Fruit fly (Drosophila melanogaster) whole organism, embryonic: ENCODE measurements around the gene CG16736.

Source experiments
- CG10209 ChIP-seq: fragments of 200-800 bp; sonication (Bioruptor generic); optimal IDR thresholded peaks from 3 replicates; lab custom pipeline; 2017; ENCODE audit warnings: missing biosample characterization, mild to moderate bottlenecking, missing genetic modification characterization, missing genetic modification reagents
- CG13287 ChIP-seq: fragments of 200-800 bp; sonication (Bioruptor generic); IDR thresholded peaks from 2 replicates; pipeline ENCODE4 v1.3.6; 2022; ENCODE audit warnings: missing biosample characterization, missing genetic modification characterization; ENCODE audit not compliant: partially characterized antibody
- CG14965 ChIP-seq: fragments of 200-800 bp; sonication (Bioruptor generic); optimal IDR thresholded peaks from 2 replicates; lab custom pipeline; 2016; ENCODE audit warnings: missing biosample characterization, missing genetic modification characterization, borderline replicate concordance
- CG15269 ChIP-seq: fragments of 200-800 bp; sonication (Bioruptor generic); optimal IDR thresholded peaks from 2 replicates; lab custom pipeline; 2018; ENCODE audit warnings: missing biosample characterization, mild to moderate bottlenecking, missing genetic modification characterization, moderate library complexity
- CG1602 ChIP-seq: fragments of 200-800 bp; sonication (Bioruptor generic); optimal IDR thresholded peaks from 3 replicates; lab custom pipeline; 2016; ENCODE audit warnings: missing biosample characterization, missing genetic modification characterization
- CG16779 ChIP-seq: fragments of 200-800 bp; sonication (Bioruptor generic); IDR thresholded peaks from 2 replicates; pipeline ENCODE4 v1.3.6; 2022; ENCODE audit warnings: missing biosample characterization, missing genetic modification characterization
- CG17829 ChIP-seq: fragments of 200-800 bp; optimal IDR thresholded peaks from 2 replicates; lab custom pipeline; 2019; ENCODE audit warnings: missing biosample characterization, mild to moderate bottlenecking, missing genetic modification characterization, moderate library complexity
- CG1792 ChIP-seq: fragments of 200-800 bp; sonication (Bioruptor generic); optimal IDR thresholded peaks from 2 replicates; lab custom pipeline; 2016; ENCODE audit warnings: missing biosample characterization, missing genetic modification characterization
- CG18011 ChIP-seq: fragments of 200-800 bp; sonication (Bioruptor generic); optimal IDR thresholded peaks from 2 replicates; lab custom pipeline; 2017; ENCODE audit warnings: missing biosample characterization, missing genetic modification characterization, mild to moderate bottlenecking, moderate library complexity, missing genotype
- CG2875 ChIP-seq: fragments of 200-800 bp; sonication (Bioruptor generic); optimal IDR thresholded peaks from 2 replicates; lab custom pipeline; 2017; ENCODE audit warnings: missing biosample characterization, mild to moderate bottlenecking, missing genetic modification characterization, missing genetic modification reagents
- CG32767 ChIP-seq: fragments of 200-800 bp; sonication (Bioruptor generic); IDR thresholded peaks from 2 replicates; pipeline ENCODE4 v1.3.6; 2022; ENCODE audit warnings: missing biosample characterization, missing genetic modification characterization
- CG3281 ChIP-seq: fragments of 200-800 bp; sonication (Bioruptor generic); optimal IDR thresholded peaks from 3 replicates; lab custom pipeline; 2017; ENCODE audit warnings: missing biosample characterization, mild to moderate bottlenecking, missing genetic modification characterization
- CG4282 ChIP-seq: fragments of 200-800 bp; sonication (Bioruptor generic); optimal IDR thresholded peaks from 2 replicates; lab custom pipeline; 2016; ENCODE audit warnings: missing biosample characterization, missing genetic modification characterization
- CG4360 ChIP-seq: fragments of 200-800 bp; sonication (Bioruptor generic); IDR thresholded peaks from 2 replicates; pipeline ENCODE4 v1.3.6; 2022; ENCODE audit warnings: missing biosample characterization, missing genetic modification characterization
- CG6765 ChIP-seq: fragments of 200-800 bp; sonication (Bioruptor generic); optimal IDR thresholded peaks from 3 replicates; lab custom pipeline; 2017; ENCODE audit warnings: missing biosample characterization, mild to moderate bottlenecking, missing genetic modification characterization
- CG9727 ChIP-seq: fragments of 200-800 bp; sonication (Bioruptor generic); optimal IDR thresholded peaks from 3 replicates; lab custom pipeline; 2017; ENCODE audit warnings: missing biosample characterization, mild to moderate bottlenecking, missing genetic modification characterization
- CG9932 ChIP-seq: fragments of 200-800 bp; sonication (Bioruptor generic); IDR thresholded peaks from 2 replicates; pipeline ENCODE4 v1.3.6; 2022; ENCODE audit warnings: missing biosample characterization, missing genetic modification characterization
- Dip3 ChIP-seq: fragments of 200-800 bp; sonication (Bioruptor generic); optimal IDR thresholded peaks from 3 replicates; lab custom pipeline; 2016; ENCODE audit warnings: missing biosample characterization, missing genetic modification characterization
- Fer1 ChIP-seq: fragments of 200-800 bp; sonication (Bioruptor generic); optimal IDR thresholded peaks from 2 replicates; lab custom pipeline; 2017; ENCODE audit warnings: missing biosample characterization, mild to moderate bottlenecking, missing genetic modification characterization
- GATAe ChIP-seq: fragments of 200-800 bp; sonication (Bioruptor generic); conservative IDR thresholded peaks from 2 replicates; pipeline ENCODE4 v1.3.6; 2022; ENCODE audit warnings: missing biosample characterization, missing genetic modification characterization
- Hr3 ChIP-seq: fragments of 200-800 bp; sonication (Bioruptor generic); optimal IDR thresholded peaks from 3 replicates; lab custom pipeline; 2016; ENCODE audit warnings: missing biosample characterization, missing genetic modification characterization
- Hr51 ChIP-seq, 2 experiments: fragments of 200-800 bp; sonication (Bioruptor generic); optimal IDR thresholded peaks; 2 replicates in 1 of 2; 3 replicates in 1 of 2; lab custom pipeline; 2016 to 2018; ENCODE audit warnings: missing biosample characterization in 2 of 2, missing genetic modification characterization in 2 of 2, mild to moderate bottlenecking in 1 of 2, moderate library complexity in 1 of 2
- Nf-YA ChIP-seq: fragments of 200-800 bp; sonication (Bioruptor generic); IDR thresholded peaks from 2 replicates; pipeline ENCODE4 v1.3.6; 2022; ENCODE audit warnings: missing biosample characterization, missing genetic modification characterization
- Opbp ChIP-seq: fragments of 200-800 bp; sonication (Bioruptor generic); IDR thresholded peaks from 3 replicates; pipeline ENCODE4 v1.3.6; 2022; ENCODE audit warnings: missing biosample characterization, missing genetic modification characterization; ENCODE audit not compliant: partially characterized antibody
- Optix ChIP-seq: fragments of 200-800 bp; sonication (Bioruptor generic); IDR thresholded peaks from 3 replicates; pipeline ENCODE4 v1.3.6; 2022; ENCODE audit warnings: missing biosample characterization, missing genetic modification characterization
- Ssrp ChIP-seq: fragments of 200-800 bp; sonication (Bioruptor generic); optimal IDR thresholded peaks from 2 replicates; lab custom pipeline; 2018; ENCODE audit warnings: missing biosample characterization, mild to moderate bottlenecking, missing genetic modification characterization, moderate library complexity
- ato ChIP-seq: fragments of 200-800 bp; sonication (Bioruptor generic); IDR thresholded peaks from 2 replicates; pipeline ENCODE4 v1.3.6; 2022; ENCODE audit warnings: missing biosample characterization, missing genetic modification characterization; ENCODE audit not compliant: partially characterized antibody
- bbx ChIP-seq: fragments of 200-800 bp; sonication (Bioruptor generic); IDR thresholded peaks from 2 replicates; pipeline ENCODE4 v1.3.6; 2022; ENCODE audit warnings: missing biosample characterization, missing genetic modification characterization; ENCODE audit not compliant: partially characterized antibody
- crc ChIP-seq: fragments of 200-800 bp; sonication (Bioruptor generic); optimal IDR thresholded peaks from 2 replicates; lab custom pipeline; 2016; ENCODE audit warnings: missing biosample characterization, missing genetic modification characterization
- dpn ChIP-seq, 2 experiments: fragments of 200-800 bp; sonication (Bioruptor generic); optimal IDR thresholded peaks; 3 replicates each; lab custom pipeline; 2016; ENCODE audit warnings: missing biosample characterization in 2 of 2, missing genetic modification characterization in 2 of 2
- exex ChIP-seq: fragments of 200-800 bp; sonication (Bioruptor generic); optimal IDR thresholded peaks from 4 replicates; lab custom pipeline; 2018; ENCODE audit warnings: missing biosample characterization, mild to moderate bottlenecking, missing genetic modification characterization, moderate library complexity
- fd102C ChIP-seq: fragments of 200-800 bp; sonication (Bioruptor generic); optimal IDR thresholded peaks from 2 replicates; lab custom pipeline; 2018; ENCODE audit warnings: missing biosample characterization, mild to moderate bottlenecking, missing genetic modification characterization, moderate library complexity
- fd96Cb ChIP-seq: fragments of 200-800 bp; sonication (Bioruptor generic); optimal IDR thresholded peaks from 2 replicates; lab custom pipeline; 2018; ENCODE audit warnings: missing biosample characterization, mild to moderate bottlenecking, missing genetic modification characterization, moderate library complexity
- gt ChIP-seq: fragments of 200-800 bp; sonication (Bioruptor generic); IDR thresholded peaks from 2 replicates; pipeline ENCODE4 v1.3.6; 2022; ENCODE audit warnings: missing biosample characterization, missing genetic modification characterization
- nau ChIP-seq: fragments of 200-800 bp; sonication (Bioruptor generic); optimal IDR thresholded peaks from 3 replicates; lab custom pipeline; 2017; ENCODE audit warnings: missing biosample characterization, mild to moderate bottlenecking, missing genetic modification characterization, missing genetic modification reagents
- nerfin-1 ChIP-seq: fragments of 200-800 bp; sonication (Bioruptor generic); optimal IDR thresholded peaks from 3 replicates; lab custom pipeline; 2019; ENCODE audit warnings: missing biosample characterization, mild to moderate bottlenecking, missing genetic modification characterization, moderate library complexity
- nerfin-2 ChIP-seq: fragments of 200-800 bp; sonication (Bioruptor generic); IDR thresholded peaks from 2 replicates; pipeline ENCODE4 v1.3.6; 2022; ENCODE audit warnings: missing biosample characterization, missing genetic modification characterization; ENCODE audit not compliant: partially characterized antibody
- pfk ChIP-seq: fragments of 200-800 bp; sonication (Bioruptor generic); optimal IDR thresholded peaks from 2 replicates; lab custom pipeline; 2018; ENCODE audit warnings: missing biosample characterization, mild to moderate bottlenecking, missing genetic modification characterization, moderate library complexity
- pnt ChIP-seq: fragments of 200-800 bp; sonication (Bioruptor generic); optimal IDR thresholded peaks from 3 replicates; lab custom pipeline; 2016; ENCODE audit warnings: missing biosample characterization, missing genetic modification characterization
- psq ChIP-seq: fragments of 200-800 bp; sonication (Bioruptor generic); optimal IDR thresholded peaks from 2 replicates; lab custom pipeline; 2017; ENCODE audit warnings: missing biosample characterization, missing genetic modification characterization
- pum ChIP-seq: fragments of 200-800 bp; sonication (Bioruptor generic); optimal IDR thresholded peaks from 2 replicates; lab custom pipeline; 2016; ENCODE audit warnings: missing biosample characterization, missing genetic modification characterization
- sisA ChIP-seq: fragments of 200-800 bp; sonication (Bioruptor generic); IDR thresholded peaks from 2 replicates; pipeline ENCODE4 v1.3.6; 2022; ENCODE audit warnings: missing biosample characterization, missing genetic modification characterization
- unc-4 ChIP-seq: fragments of 200-800 bp; sonication (Bioruptor generic); IDR thresholded peaks from 2 replicates; pipeline ENCODE4 v1.3.6; 2022; ENCODE audit warnings: missing biosample characterization, missing genetic modification characterization; ENCODE audit not compliant: partially characterized antibody
- unpg ChIP-seq: fragments of 200-800 bp; sonication (Bioruptor generic); optimal IDR thresholded peaks from 3 replicates; lab custom pipeline; 2018; ENCODE audit warnings: missing biosample characterization, mild to moderate bottlenecking, missing genetic modification characterization, moderate library complexity
- vfl ChIP-seq: fragments of 200-800 bp; sonication (Bioruptor generic); optimal IDR thresholded peaks from 2 replicates; lab custom pipeline; 2016; ENCODE audit warnings: missing biosample characterization, missing genetic modification characterization
- wek ChIP-seq: fragments of 200-800 bp; sonication (Bioruptor generic); optimal IDR thresholded peaks from 3 replicates; lab custom pipeline; 2018; ENCODE audit warnings: missing biosample characterization, mild to moderate bottlenecking, missing genetic modification characterization, moderate library complexity
- wor ChIP-seq: fragments of 200-800 bp; sonication (Bioruptor generic); IDR thresholded peaks from 2 replicates; pipeline ENCODE4 v1.3.6; 2022; ENCODE audit warnings: missing biosample characterization, missing genetic modification characterization
- yki ChIP-seq: fragments of >200 bp; optimal IDR thresholded peaks from 3 replicates; lab custom pipeline; 2018
- zen ChIP-seq: fragments of 200-800 bp; sonication (Bioruptor generic); optimal IDR thresholded peaks from 3 replicates; lab custom pipeline; 2018; ENCODE audit warnings: missing biosample characterization, mild to moderate bottlenecking, missing genetic modification characterization, moderate library complexity
- zfh1 ChIP-seq: fragments of 200-800 bp; sonication (Bioruptor generic); IDR thresholded peaks from 3 replicates; pipeline ENCODE4 v1.3.6; 2022; ENCODE audit warnings: missing biosample characterization, missing genetic modification characterization

Gene CG16736

DNA sequence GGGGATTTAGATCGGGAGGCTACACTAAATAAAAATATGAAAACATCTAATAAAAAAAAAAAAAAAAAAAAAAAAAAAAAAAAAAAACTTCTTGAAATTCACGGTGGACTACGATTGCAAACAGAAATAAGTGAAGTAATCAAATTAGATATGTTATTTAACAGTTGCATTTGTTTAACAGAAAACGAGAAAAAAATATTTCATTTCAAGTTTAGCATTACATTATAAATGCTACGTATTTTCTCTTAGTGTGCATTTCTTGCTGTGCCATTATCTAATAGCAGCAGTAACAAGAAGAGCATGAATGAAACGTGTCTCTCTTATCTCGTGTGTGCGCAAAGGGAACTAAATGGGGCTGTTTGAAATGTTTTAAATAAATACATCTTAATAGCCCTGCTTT, 32.7 kb downstream of the CG16736 start (continued):
- TF ChIP-seq CG3281 (GFP tag; lab: Kevin White, UChicago) (peak; percentile 65), dpn (GFP tag; optimal IDR thresholded peaks at IDR 0.05; lab: Kevin White, UChicago) (peak; percentile 41 to 64), gt (GFP tag; lab: Robert Waterston, UW) (no peak), CG16779 (no peak), CG10209 (GFP tag; lab: Kevin White, UChicago) (peak; percentile 59), CG4282 (GFP tag; lab: Kevin White, UChicago) (no peak), vfl (GFP tag; lab: Kevin White, UChicago) (no peak), zen (tag; lab: Kevin White, UChicago) (peak; percentile 49), fd102C (GFP tag; lab: Kevin White, UChicago) (no peak), pnt (GFP tag; lab: Kevin White, UChicago) (peak; percentile 56), exex (tag; lab: Kevin White, UChicago) (no peak), unpg (peak; percentile 81), nau (GFP tag; lab: Kevin White, UChicago) (no peak), CG14965 (GFP tag; lab: Kevin White, UChicago) (no peak), Optix (GFP tag; lab: Robert Waterston, UW) (no peak), GATAe (no peak), CG17829 (tag; lab: Kevin White, UChicago) (peak; percentile 86), Opbp (GFP tag; lab: Robert Waterston, UW) (no peak), sisA (peak; percentile 75; the same call in 1 of the 2 replicates), CG9932 (GFP tag; lab: Robert Waterston, UW) (peak; percentile 41), nerfin-1 (tag; lab: Kevin White, UChicago) (no peak), Hr51 (GFP tag; optimal IDR thresholded peaks at IDR 0.05; lab: Kevin White, UChicago) (peak in 1 of 2 experiments; percentile 77), Hr3 (peak; percentile 77), CG4360 (GFP tag; lab: Robert Waterston, UW) (0 out of 2 replicates have a peak, but pooled peaks have one; percentile 6), ato (GFP tag; lab: Robert Waterston, UW) (no peak), zfh1 (GFP tag; lab: Robert Waterston, UW) (peak; percentile 73; the same call in 2 of the 3 replicates), CG13287 (GFP tag; lab: Robert Waterston, UW) (no peak), CG1602 (peak; percentile 70), CG15269 (tag; lab: Kevin White, UChicago) (peak; percentile 70), CG2875 (peak; percentile 56), Ssrp (peak; percentile 70), Fer1 (GFP tag; lab: Kevin White, UChicago) (peak; percentile 81), CG18011 (GFP tag; lab: Kevin White, UChicago) (no peak), Dip3 (GFP tag; lab: Kevin White, UChicago) (peak; percentile 3), CG32767 (peak; percentile 80), pfk (no peak), crc (GFP tag; lab: Kevin White, UChicago) (no peak), wor (GFP tag; lab: Robert Waterston, UW) (peak; percentile 57), pum (GFP tag; lab: Kevin White, UChicago) (peak; percentile 62), yki (lab: Kevin White, UChicago) (no peak), fd96Cb (peak; percentile 82), bbx (GFP tag; lab: Robert Waterston, UW) (no peak), CG1792 (GFP tag; lab: Kevin White, UChicago) (peak; percentile 26), unc-4 (GFP tag; lab: Robert Waterston, UW) (no peak), Nf-YA (GFP tag; lab: Robert Waterston, UW) (no peak), CG6765 (GFP tag; lab: Kevin White, UChicago) (peak; percentile 4), nerfin-2 (no peak), CG9727 (GFP tag; lab: Kevin White, UChicago) (peak; percentile 49), psq (GFP tag; lab: Kevin White, UChicago) (peak; percentile 70), wek (GFP tag; lab: Kevin White, UChicago) (no peak)
